Fruit fly (Drosophila melanogaster) whole organism, embryonic: ENCODE measurements around the gene Scamp.
A peak's percentile ranks its signal among the peaks of the same experiment; 100 is the strongest.

Source experiments
- ATbp ChIP-seq: fragments of 200-800 bp; sonication (Bioruptor generic); optimal IDR thresholded peaks from 2 replicates; lab custom pipeline; 2017; ENCODE audit warnings: missing biosample characterization, mild to moderate bottlenecking, missing genetic modification characterization, missing genetic modification reagents
- Abd-B ChIP-seq: fragments of 200-800 bp; sonication (Bioruptor generic); optimal IDR thresholded peaks from 2 replicates; lab custom pipeline; 2018; ENCODE audit warnings: missing biosample characterization, mild to moderate bottlenecking, missing genetic modification characterization, moderate library complexity
- Bteb2 ChIP-seq: fragments of 200-800 bp; sonication (Bioruptor generic); optimal IDR thresholded peaks from 2 replicates; lab custom pipeline; 2016; ENCODE audit warnings: missing biosample characterization, missing genetic modification characterization
- CG10209 ChIP-seq: fragments of 200-800 bp; sonication (Bioruptor generic); optimal IDR thresholded peaks from 3 replicates; lab custom pipeline; 2017; ENCODE audit warnings: missing biosample characterization, mild to moderate bottlenecking, missing genetic modification characterization, missing genetic modification reagents
- CG10274 ChIP-seq: fragments of 200-800 bp; sonication (Bioruptor generic); optimal IDR thresholded peaks from 3 replicates; lab custom pipeline; 2017; ENCODE audit warnings: missing biosample characterization, mild to moderate bottlenecking, missing genetic modification characterization
- CG12299 ChIP-seq: fragments of 200-800 bp; sonication (Bioruptor generic); optimal IDR thresholded peaks from 2 replicates; lab custom pipeline; 2018; ENCODE audit warnings: missing biosample characterization, mild to moderate bottlenecking, missing genetic modification characterization
- CG12659 ChIP-seq: fragments of 200-800 bp; sonication (Bioruptor generic); optimal IDR thresholded peaks from 3 replicates; lab custom pipeline; 2017; ENCODE audit warnings: mild to moderate bottlenecking, missing biosample characterization, missing genetic modification reagents, missing genetic modification characterization
- CG12769 ChIP-seq: fragments of 200-800 bp; sonication (Bioruptor generic); optimal IDR thresholded peaks from 2 replicates; lab custom pipeline; 2019; ENCODE audit warnings: missing biosample characterization, mild to moderate bottlenecking, missing genetic modification characterization, moderate library complexity
- CG13123 ChIP-seq: fragments of 200-800 bp; sonication (Bioruptor generic); optimal IDR thresholded peaks from 2 replicates; lab custom pipeline; 2016; ENCODE audit warnings: missing biosample characterization, missing genetic modification characterization
- CG13624 ChIP-seq: fragments of 200-800 bp; sonication (Bioruptor generic); optimal IDR thresholded peaks from 2 replicates; lab custom pipeline; 2016; ENCODE audit warnings: missing biosample characterization, missing genetic modification characterization
- CG15073 ChIP-seq: fragments of 200-800 bp; sonication (Bioruptor generic); optimal IDR thresholded peaks from 2 replicates; lab custom pipeline; 2016; ENCODE audit warnings: missing biosample characterization, missing genetic modification characterization
- CG1603 ChIP-seq: fragments of 200-800 bp; sonication (Bioruptor generic); optimal IDR thresholded peaks from 2 replicates; lab custom pipeline; 2019; ENCODE audit warnings: missing biosample characterization, mild to moderate bottlenecking, missing genetic modification characterization, moderate library complexity
- CG17802 ChIP-seq: fragments of 200-800 bp; sonication (Bioruptor generic); optimal IDR thresholded peaks from 2 replicates; lab custom pipeline; 2018; ENCODE audit warnings: missing biosample characterization, mild to moderate bottlenecking, missing genetic modification characterization, moderate library complexity
- CG31224 ChIP-seq: fragments of 200-800 bp; sonication (Bioruptor generic); IDR thresholded peaks from 2 replicates; pipeline ENCODE4 v1.3.6; 2022; ENCODE audit warnings: missing biosample characterization, missing genetic modification characterization
- CG3407 ChIP-seq: fragments of 200-800 bp; sonication (Bioruptor generic); optimal IDR thresholded peaks from 2 replicates; lab custom pipeline; 2018; ENCODE audit warnings: missing biosample characterization, mild to moderate bottlenecking, missing genetic modification characterization
- CG34224 ChIP-seq: fragments of 200-800 bp; sonication (Bioruptor generic); IDR thresholded peaks from 3 replicates; pipeline ENCODE4 v1.3.6; 2022; ENCODE audit warnings: missing biosample characterization, missing genetic modification characterization; ENCODE audit not compliant: partially characterized antibody
- CG34422 ChIP-seq: fragments of 200-800 bp; sonication (Bioruptor generic); IDR thresholded peaks from 3 replicates; pipeline ENCODE4 v1.3.6; 2022; ENCODE audit warnings: missing biosample characterization, missing genetic modification characterization
- CG3847 ChIP-seq: fragments of 200-800 bp; sonication (Bioruptor generic); IDR thresholded peaks from 2 replicates; pipeline ENCODE4 v1.3.6; 2022; ENCODE audit warnings: missing biosample characterization, missing genetic modification characterization
- CG4360 ChIP-seq: fragments of 200-800 bp; sonication (Bioruptor generic); IDR thresholded peaks from 2 replicates; pipeline ENCODE4 v1.3.6; 2022; ENCODE audit warnings: missing biosample characterization, missing genetic modification characterization
- Chrac-16 ChIP-seq: fragments of 200-800 bp; sonication (Bioruptor generic); optimal IDR thresholded peaks from 3 replicates; lab custom pipeline; 2016; ENCODE audit warnings: missing biosample characterization, missing genetic modification characterization
- Dip3 ChIP-seq: fragments of 200-800 bp; sonication (Bioruptor generic); optimal IDR thresholded peaks from 3 replicates; lab custom pipeline; 2016; ENCODE audit warnings: missing biosample characterization, missing genetic modification characterization
- Ets65A ChIP-seq: fragments of 200-800 bp; sonication (Bioruptor generic); peaks from one replicate; lab custom pipeline; 2016; ENCODE audit warnings: missing biosample characterization, missing genetic modification characterization
- Fer3 ChIP-seq: fragments of 200-800 bp; sonication (Bioruptor generic); optimal IDR thresholded peaks from 2 replicates; lab custom pipeline; 2018; ENCODE audit warnings: missing biosample characterization, mild to moderate bottlenecking, missing genetic modification characterization, moderate library complexity
- Hey ChIP-seq: fragments of 200-800 bp; sonication (Bioruptor generic); optimal IDR thresholded peaks from 3 replicates; lab custom pipeline; 2018; ENCODE audit warnings: missing biosample characterization, mild to moderate bottlenecking, missing genetic modification characterization
- HmgD ChIP-seq: fragments of 200-800 bp; sonication (Bioruptor generic); optimal IDR thresholded peaks from 3 replicates; lab custom pipeline; 2016; ENCODE audit warnings: missing biosample characterization, missing genetic modification characterization
- MESR4 ChIP-seq: fragments of 200-800 bp; sonication (Bioruptor generic); optimal IDR thresholded peaks from 2 replicates; lab custom pipeline; 2018; ENCODE audit warnings: missing biosample characterization, mild to moderate bottlenecking, missing genetic modification characterization, moderate library complexity
- Max ChIP-seq: fragments of 200-800 bp; sonication (Bioruptor generic); optimal IDR thresholded peaks from 2 replicates; lab custom pipeline; 2016; ENCODE audit warnings: missing biosample characterization, mild to moderate bottlenecking, missing genetic modification characterization
- Pdp1 ChIP-seq, 2 experiments: fragments of 200-800 bp; sonication (Bioruptor generic); optimal IDR thresholded peaks; 3 replicates each; lab custom pipeline; 2016; ENCODE audit warnings: missing biosample characterization in 2 of 2, missing genetic modification characterization in 2 of 2, mild to moderate bottlenecking in 1 of 2, moderate library complexity in 1 of 2
- Rfx ChIP-seq: fragments of 200-800 bp; sonication (Bioruptor generic); IDR thresholded peaks from 2 replicates; pipeline ENCODE4 v1.3.6; 2022; ENCODE audit warnings: missing biosample characterization, missing genetic modification characterization
- Scr ChIP-seq: fragments of 200-800 bp; sonication (Bioruptor generic); IDR thresholded peaks from 2 replicates; pipeline ENCODE4 v1.3.6; 2022; ENCODE audit warnings: missing biosample characterization, missing genetic modification characterization; ENCODE audit not compliant: partially characterized antibody
- Six4 ChIP-seq: fragments of 200-800 bp; sonication (Bioruptor generic); optimal IDR thresholded peaks from 2 replicates; lab custom pipeline; 2016; ENCODE audit warnings: missing biosample characterization, missing genetic modification characterization
- Sox102F ChIP-seq: fragments of 200-800 bp; sonication (Bioruptor generic); optimal IDR thresholded peaks from 2 replicates; lab custom pipeline; 2018; ENCODE audit warnings: missing biosample characterization, mild to moderate bottlenecking, missing genetic modification characterization, moderate library complexity
- Ssrp ChIP-seq: fragments of 200-800 bp; sonication (Bioruptor generic); optimal IDR thresholded peaks from 2 replicates; lab custom pipeline; 2018; ENCODE audit warnings: missing biosample characterization, mild to moderate bottlenecking, missing genetic modification characterization, moderate library complexity
- Tbp ChIP-seq: fragments of >200 bp; optimal IDR thresholded peaks from 2 replicates; lab custom pipeline; 2018; ENCODE audit warnings: missing biosample characterization, missing genetic modification characterization
- ab ChIP-seq: fragments of 200-800 bp; sonication (Bioruptor generic); optimal IDR thresholded peaks from 2 replicates; lab custom pipeline; 2016; ENCODE audit warnings: missing biosample characterization, missing genetic modification characterization
- btn ChIP-seq: fragments of 200-800 bp; sonication (Bioruptor generic); optimal IDR thresholded peaks from 2 replicates; lab custom pipeline; 2016; ENCODE audit warnings: missing biosample characterization, missing genetic modification characterization
- cas ChIP-seq: fragments of 200-800 bp; sonication (Bioruptor generic); IDR thresholded peaks from 2 replicates; pipeline ENCODE4 v1.3.6; 2022; ENCODE audit warnings: missing biosample characterization, missing genetic modification characterization
- crol ChIP-seq: fragments of 200-800 bp; sonication (Bioruptor generic); IDR thresholded peaks from 2 replicates; pipeline ENCODE4 v1.3.6; 2022; ENCODE audit warnings: missing biosample characterization, missing genetic modification characterization
- en ChIP-seq: fragments of 200-800 bp; sonication (Bioruptor generic); optimal IDR thresholded peaks from 2 replicates; lab custom pipeline; 2016; ENCODE audit warnings: missing biosample characterization, missing genetic modification characterization
- fru ChIP-seq: fragments of >200 bp; optimal IDR thresholded peaks from 2 replicates; lab custom pipeline; 2017
- her ChIP-seq: fragments of 200-800 bp; sonication (Bioruptor generic); optimal IDR thresholded peaks from 2 replicates; lab custom pipeline; 2016; ENCODE audit warnings: missing biosample characterization, missing genetic modification characterization
- kah ChIP-seq: fragments of 200-800 bp; sonication (Bioruptor generic); optimal IDR thresholded peaks from 2 replicates; lab custom pipeline; 2018; ENCODE audit warnings: missing biosample characterization, mild to moderate bottlenecking, missing genetic modification characterization
- kay ChIP-seq: fragments of 200-800 bp; sonication (Bioruptor generic); optimal IDR thresholded peaks from 2 replicates; lab custom pipeline; 2016; ENCODE audit warnings: missing biosample characterization, missing genetic modification characterization
- ken ChIP-seq: fragments of 200-800 bp; sonication (Bioruptor generic); IDR thresholded peaks from 3 replicates; pipeline ENCODE4 v1.3.6; 2022; ENCODE audit warnings: missing biosample characterization, missing genetic modification characterization
- lab ChIP-seq: fragments of 200-800 bp; sonication (Bioruptor generic); optimal IDR thresholded peaks from 3 replicates; lab custom pipeline; 2017; ENCODE audit warnings: missing biosample characterization, missing genetic modification characterization, mild to moderate bottlenecking, moderate library complexity, missing genetic modification reagents
- lmd ChIP-seq: fragments of 200-800 bp; sonication (Bioruptor generic); IDR thresholded peaks from 2 replicates; pipeline ENCODE4 v1.3.6; 2022; ENCODE audit warnings: missing biosample characterization, missing genetic modification characterization
- pho ChIP-seq: fragments of 200-800 bp; sonication (Bioruptor generic); optimal IDR thresholded peaks from 2 replicates; lab custom pipeline; 2016; ENCODE audit warnings: missing biosample characterization, missing genetic modification characterization
- salm ChIP-seq: fragments of 200-800 bp; sonication (Bioruptor generic); optimal IDR thresholded peaks from 2 replicates; lab custom pipeline; 2018; ENCODE audit warnings: missing biosample characterization, mild to moderate bottlenecking, missing genetic modification characterization
- sob ChIP-seq: fragments of 200-800 bp; sonication (Bioruptor generic); IDR thresholded peaks from 2 replicates; pipeline ENCODE4 v1.3.6; 2022; ENCODE audit warnings: missing biosample characterization, missing genetic modification characterization
- trem ChIP-seq: fragments of 200-800 bp; optimal IDR thresholded peaks from 3 replicates; lab custom pipeline; 2019; ENCODE audit warnings: missing biosample characterization, mild to moderate bottlenecking, missing genetic modification characterization, moderate library complexity
- wdn ChIP-seq: fragments of 200-800 bp; sonication (Bioruptor generic); IDR thresholded peaks from 2 replicates; pipeline ENCODE4 v1.3.6; 2022; ENCODE audit warnings: missing biosample characterization, missing genetic modification characterization
- zen2 ChIP-seq: fragments of 200-800 bp; sonication (Bioruptor generic); IDR thresholded peaks from 3 replicates; pipeline ENCODE4 v1.3.6; 2022; ENCODE audit warnings: missing biosample characterization, missing genetic modification characterization; ENCODE audit not compliant: partially characterized antibody

The Scamp gene

DNA sequence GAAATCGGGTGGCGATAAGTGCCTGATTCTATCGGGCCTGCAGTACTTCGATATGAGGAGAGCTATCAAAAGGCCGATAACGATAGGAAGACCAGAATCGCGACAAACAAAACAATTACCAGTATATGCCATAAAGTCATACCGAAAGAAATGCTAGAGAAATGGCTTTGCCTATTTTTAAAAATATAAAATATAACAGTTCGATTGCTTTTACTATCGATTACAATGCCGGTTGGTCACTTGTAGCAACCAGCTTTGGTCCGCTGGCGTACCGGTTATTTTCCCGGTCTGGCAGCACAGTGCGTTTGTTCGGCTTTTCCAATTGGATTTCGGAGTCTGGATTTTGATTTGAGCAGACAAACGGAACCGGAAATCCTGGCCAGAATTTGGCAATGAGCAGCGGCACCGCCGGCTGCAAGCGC is 12.8 kb upstream of the Scamp start, which contains the start of the genes shtd, CG6294 and CG6299 (continued):
- TF ChIP-seq Fer3 (tag; lab: Kevin White, UChicago) (no peak), ATbp (GFP tag; lab: Kevin White, UChicago) (no peak), Ets65A (GFP tag; lab: Kevin White, UChicago) (peak; percentile 86), pho (GFP tag; lab: Kevin White, UChicago) (peak; percentile 1), Six4 (no peak), CG3407 (GFP tag; lab: Kevin White, UChicago) (no peak), ken (0 out of 3 replicates have a peak, but pooled peaks have one; percentile 39), her (GFP tag; lab: Kevin White, UChicago) (no peak), CG34422 (0 out of 3 replicates have a peak, but pooled peaks have one; percentile 16), CG4360 (no peak), en (GFP tag; lab: Kevin White, UChicago) (no peak), trem (tag; lab: Kevin White, UChicago) (peak; percentile 79), CG17802 (tag; lab: Kevin White, UChicago) (no peak), lab (GFP tag; lab: Kevin White, UChicago) (no peak), Pdp1 (GFP tag; optimal IDR thresholded peaks at IDR 0.05; lab: Kevin White, UChicago) (peak in 1 of 2 experiments; percentile 21), Tbp (GFP tag; lab: Kevin White, UChicago) (no peak), CG13123 (GFP tag; lab: Kevin White, UChicago) (no peak), CG13624 (no peak), Chrac-16 (GFP tag; lab: Kevin White, UChicago) (no peak), lmd (GFP tag; lab: Robert Waterston, UW) (no peak), CG1603 (no peak), Hey (tag; lab: Kevin White, UChicago) (no peak), Abd-B (GFP tag; lab: Kevin White, UChicago) (no peak), crol (no peak), salm (tag; lab: Kevin White, UChicago) (no peak), CG12299 (tag; lab: Kevin White, UChicago) (peak; percentile 2), zen2 (GFP tag; lab: Robert Waterston, UW) (peak; percentile 92), kah (GFP tag; lab: Kevin White, UChicago) (no peak), Dip3 (GFP tag; lab: Kevin White, UChicago) (peak; percentile 8), Max (GFP tag; lab: Kevin White, UChicago) (peak; percentile 25), CG15073 (GFP tag; lab: Kevin White, UChicago) (no peak), kay (GFP tag; lab: Kevin White, UChicago) (no peak), fru (lab: Kevin White, UChicago) (no peak), CG3847 (GFP tag; lab: Robert Waterston, UW) (peak; percentile 59), sob (peak; percentile 31; the same call in 1 of the 2 replicates), CG34224 (GFP tag; lab: Robert Waterston, UW) (peak; percentile 96), MESR4 (GFP tag; lab: Kevin White, UChicago) (peak; percentile 44), CG10209 (GFP tag; lab: Kevin White, UChicago) (no peak), CG31224 (GFP tag; lab: Robert Waterston, UW) (no peak), CG12659 (GFP tag; lab: Kevin White, UChicago) (peak; percentile 56), Rfx (peak; percentile 39; the same call in 1 of the 2 replicates), CG12769 (no peak), Scr (GFP tag; lab: Robert Waterston, UW) (peak; percentile 92), btn (GFP tag; lab: Kevin White, UChicago) (no peak), HmgD (GFP tag; lab: Kevin White, UChicago) (no peak), cas (no peak), Ssrp (tag; lab: Kevin White, UChicago) (no peak), ab (GFP tag; lab: Kevin White, UChicago) (no peak), wdn (no peak), Sox102F (no peak), CG10274 (GFP tag; lab: Kevin White, UChicago) (no peak), Bteb2 (GFP tag; lab: Kevin White, UChicago) (no peak)
